Worm (Caenorhabditis elegans): ENCODE measurements around the gene Y48G9A.9.
A peak's percentile ranks its signal among the peaks of the same experiment; 100 is the strongest.

The Y48G9A.9 gene

ce11 chrIII:2110249-2110648, 17.7 kb downstream of the Y48G9A.9 start, which contains the start of gene Y48G9A.7:
Gene Y48G9A.7, plus strand, starts transcription at chrIII:2110549.
- TF ChIP-seq mdl-1 (tag; optimal IDR thresholded peaks at IDR 0.05) (no peak), jun-1 (tag; optimal IDR thresholded peaks at IDR 0.05) (no peak), lin-29 (GFP tag; IDR thresholded peaks at IDR 0.05) (no peak), cey-2 (tag; optimal IDR thresholded peaks at IDR 0.05; ENCODE audit: borderline replicate concordance, insufficient read depth) (no peak), mes-2 (tag; optimal IDR thresholded peaks at IDR 0.05; ENCODE audit: poor library complexity, severe bottlenecking) (no peak), hif-1 (tag; optimal IDR thresholded peaks at IDR 0.05) (no peak), ceh-82 (tag; optimal IDR thresholded peaks at IDR 0.05) (no peak), php-3 (GFP tag; IDR thresholded peaks at IDR 0.05) (no peak), nhr-237 (tag; optimal IDR thresholded peaks at IDR 0.05) (no peak), rbr-2 (tag; optimal IDR thresholded peaks at IDR 0.05) (no peak), ceh-44 (GFP tag; IDR thresholded peaks at IDR 0.05) (no peak), snpc-4 (tag; optimal IDR thresholded peaks at IDR 0.05) (no peak), unc-130 (GFP tag; optimal IDR thresholded peaks at IDR 0.05) (no peak), nhr-28 (tag; optimal IDR thresholded peaks at IDR 0.05) (no peak)

ce11 chrIII:2111376-2111775, 18.9 kb downstream of the Y48G9A.9 start:
- no peak for TF ChIP-seq mxl-3 (GFP tag; optimal IDR thresholded peaks at IDR 0.05)
- peak; percentile 93 for TF ChIP-seq lin-38 (GFP tag; IDR thresholded peaks at IDR 0.05)
- TF ChIP-seq lim-7 (GFP tag; IDR thresholded peaks at IDR 0.05), result no peak
- no peak for TF ChIP-seq lin-1 (GFP tag; IDR thresholded peaks at IDR 0.05)
- no peak for TF ChIP-seq nhr-28 (tag; optimal IDR thresholded peaks at IDR 0.05)
- TF ChIP-seq unc-130 (GFP tag; optimal IDR thresholded peaks at IDR 0.05), result peak; percentile 15
- no peak for TF ChIP-seq vab-7 (GFP tag; IDR thresholded peaks at IDR 0.05)
- no peak for TF ChIP-seq Y5F2A.4 (GFP tag; optimal IDR thresholded peaks at IDR 0.05)
- TF ChIP-seq pha-4 (GFP tag; IDR thresholded peaks at IDR 0.05), result no peak
- TF ChIP-seq pha-4 (tag; optimal IDR thresholded peaks at IDR 0.05), result no peak
- no peak for TF ChIP-seq ceh-44 (GFP tag; IDR thresholded peaks at IDR 0.05)
- no peak for TF ChIP-seq madf-5 (GFP tag; IDR thresholded peaks at IDR 0.05)
- TF ChIP-seq F10B5.3 (tag; optimal IDR thresholded peaks at IDR 0.05), result no peak
- no peak for TF ChIP-seq cey-2 (tag; optimal IDR thresholded peaks at IDR 0.05; ENCODE audit: borderline replicate concordance, insufficient read depth)

ce11 chrIII:2112009-2112408, 19.5 kb downstream of the Y48G9A.9 start:
- TF ChIP-seq madf-9 (GFP tag; conservative IDR thresholded peaks at IDR 0.05) (no peak), D1046.2 (GFP tag; IDR thresholded peaks at IDR 0.05) (peak; percentile 3; the same call in 1 of the 2 replicates), lin-38 (GFP tag; IDR thresholded peaks at IDR 0.05) (peak; percentile 72)

ce11 chrIII:2112601-2113176, 20.2 kb downstream of the Y48G9A.9 start:
- TF ChIP-seq ceh-28 (tag; optimal IDR thresholded peaks at IDR 0.05) (peak; percentile 100), fkh-10 (GFP tag; optimal IDR thresholded peaks at IDR 0.05) (no peak), nhr-25 (tag; optimal IDR thresholded peaks at IDR 0.05; ENCODE audit: borderline replicate concordance, insufficient read depth) (no peak)

- TF ChIP-seq ceh-28 (tag; optimal IDR thresholded peaks at IDR 0.05), result peak; percentile 51
- TF ChIP-seq mxl-3 (GFP tag; optimal IDR thresholded peaks at IDR 0.05), result no peak
- no peak for TF ChIP-seq unc-62 (GFP tag; optimal IDR thresholded peaks at IDR 0.05 in 1 of 2)
- no peak for TF ChIP-seq unc-62 (tag; optimal IDR thresholded peaks at IDR 0.05)
Observed at ce11 chrIII:2115322-2115721, 22.8 kb downstream of the Y48G9A.9 start.

- TF ChIP-seq nhr-77 (tag; optimal IDR thresholded peaks at IDR 0.05) (no peak), nhr-237 (tag; optimal IDR thresholded peaks at IDR 0.05) (no peak), ZK546.5 (tag; optimal IDR thresholded peaks at IDR 0.05) (no peak), nhr-41 (GFP tag; IDR thresholded peaks at IDR 0.05) (no peak), Y48G9A.11 (GFP tag; IDR thresholded peaks at IDR 0.05) (no peak), D1046.2 (GFP tag; IDR thresholded peaks at IDR 0.05) (no peak), jun-1 (tag; optimal IDR thresholded peaks at IDR 0.05) (no peak), nhr-11 (tag; optimal IDR thresholded peaks at IDR 0.05) (no peak), zfp-3 (GFP tag; conservative IDR thresholded peaks at IDR 0.05) (no peak)
Observed at ce11 chrIII:2116797-2117196, 24.3 kb downstream of the Y48G9A.9 start, which contains the start of gene Y48G9A.11. Gene Y48G9A.11, minus strand, starts transcription at chrIII:2116897.

All from whole organism, L4 larva.